Worm (Caenorhabditis elegans): ENCODE data around the gene cest-34.

cest-34 gene

DNA sequence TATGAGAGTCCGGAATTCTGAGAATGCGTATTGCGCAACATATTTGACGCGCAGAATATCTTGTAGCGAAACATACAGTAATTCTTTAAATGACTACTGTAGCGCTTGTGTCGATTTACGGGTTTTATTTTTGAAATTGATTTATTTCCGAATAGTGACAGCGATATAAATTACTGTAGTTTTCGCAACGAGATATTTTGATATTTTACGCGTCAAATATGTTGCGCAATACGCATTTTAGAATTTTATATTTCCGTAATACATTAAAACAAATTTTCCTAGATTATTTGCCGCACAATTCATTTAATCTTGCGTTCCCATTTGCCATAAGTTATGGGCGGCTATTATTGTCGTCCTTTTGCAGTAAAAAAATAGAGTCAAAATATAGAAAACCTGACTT lies 28.8 kb downstream of the cest-34 start:
- TF ChIP-seq fkh-8 (tag; optimal IDR thresholded peaks at IDR 0.05) (no peak), hlh-17 (GFP tag; optimal IDR thresholded peaks at IDR 0.05; ENCODE audit: borderline replicate concordance) (no peak), fkh-10 (GFP tag; optimal IDR thresholded peaks at IDR 0.05) (no peak), ceh-8 (GFP tag; optimal IDR thresholded peaks at IDR 0.05) (no peak), sptf-1 (tag; optimal IDR thresholded peaks at IDR 0.05) (no peak), nhr-20 (tag; optimal IDR thresholded peaks at IDR 0.05) (no peak)

- TF ChIP-seq hlh-4 (tag; optimal IDR thresholded peaks at IDR 0.05), result no peak
- peak; percentile 53 for TF ChIP-seq blmp-1 (tag; optimal IDR thresholded peaks at IDR 0.05)
- TF ChIP-seq elt-2 (tag; optimal IDR thresholded peaks at IDR 0.05), result peak; percentile 55
- no peak for TF ChIP-seq hpl-2 (GFP tag; optimal IDR thresholded peaks at IDR 0.05)
- TF ChIP-seq elt-3 (tag; optimal IDR thresholded peaks at IDR 0.05), result peak in 2 of 6 experiments; percentile 24 to 28
- TF ChIP-seq aha-1 (tag; optimal IDR thresholded peaks at IDR 0.05), result no peak
- no peak for TF ChIP-seq mef-2 (tag; optimal IDR thresholded peaks at IDR 0.05)
- TF ChIP-seq ets-5 (GFP tag; IDR thresholded peaks at IDR 0.05), result no peak
- TF ChIP-seq nhr-85 (tag), result peak; percentile 35
Measured at ce11 chrV:6706771-6707170, 30.2 kb downstream of the cest-34 start, which contains the start of gene W02F12.4. TSS of gene W02F12.4 (minus strand) at chrV:6706934.

- TF ChIP-seq fos-1 (tag; optimal IDR thresholded peaks at IDR 0.05), result no peak
- TF ChIP-seq lsy-2 (tag; optimal IDR thresholded peaks at IDR 0.05), result peak; percentile 41 to 46
- no peak for TF ChIP-seq mef-2 (tag; optimal IDR thresholded peaks at IDR 0.05)
- peak; percentile 38 for TF ChIP-seq dsc-1 (tag; optimal IDR thresholded peaks at IDR 0.05)
- TF ChIP-seq elt-3 (tag; optimal IDR thresholded peaks at IDR 0.05), result peak in 1 of 6 experiments; percentile 32
- TF ChIP-seq nhr-90 (tag; optimal IDR thresholded peaks at IDR 0.05; ENCODE audit: poor library complexity), result peak; percentile 35
- peak in 1 of 2 experiments; percentile 12 for TF ChIP-seq ztf-11 (tag; optimal IDR thresholded peaks at IDR 0.05)
- TF ChIP-seq lir-3 (tag; optimal IDR thresholded peaks at IDR 0.05; ENCODE audit: poor library complexity), result no peak
- TF ChIP-seq nhr-11 (tag; optimal IDR thresholded peaks at IDR 0.05), result no peak
- TF ChIP-seq nhr-237 (tag; optimal IDR thresholded peaks at IDR 0.05), result no peak
- no peak for TF ChIP-seq hlh-17 (GFP tag; optimal IDR thresholded peaks at IDR 0.05; ENCODE audit: borderline replicate concordance)
- TF ChIP-seq lin-15B (tag; optimal IDR thresholded peaks at IDR 0.05), result no peak
- TF ChIP-seq vab-15 (tag; optimal IDR thresholded peaks at IDR 0.05), result no peak
- TF ChIP-seq fkh-10 (GFP tag; optimal IDR thresholded peaks at IDR 0.05), result no peak
- no peak for TF ChIP-seq pax-3 (tag; optimal IDR thresholded peaks at IDR 0.05)
- peak; percentile 65 for TF ChIP-seq snu-23 (GFP tag; optimal IDR thresholded peaks at IDR 0.05)
- TF ChIP-seq Y116A8C.19 (tag; optimal IDR thresholded peaks at IDR 0.05; ENCODE audit: borderline replicate concordance), result no peak
- no peak for TF ChIP-seq efl-3 (GFP tag; optimal IDR thresholded peaks at IDR 0.05)
- TF ChIP-seq jun-1 (tag; optimal IDR thresholded peaks at IDR 0.05), result peak; percentile 1
- no peak for TF ChIP-seq sup-37 (GFP tag; optimal IDR thresholded peaks at IDR 0.05)
- TF ChIP-seq efl-1 (optimal IDR thresholded peaks at IDR 0.05), result peak; percentile 35 to 53
- TF ChIP-seq efl-1 (GFP tag; optimal IDR thresholded peaks at IDR 0.05 in 1 of 2), result peak; percentile 35 to 94
- TF ChIP-seq unc-30 (tag; optimal IDR thresholded peaks at IDR 0.05), result no peak
- no peak for TF ChIP-seq sptf-1 (tag; optimal IDR thresholded peaks at IDR 0.05)
- TF ChIP-seq ceh-63 (GFP tag; optimal IDR thresholded peaks at IDR 0.05), result no peak
- TF ChIP-seq isw-1 (GFP tag; IDR thresholded peaks at IDR 0.05), result 0 out of 2 replicates have a peak, but pooled peaks have one; percentile 2
- no peak for TF ChIP-seq ceh-90 (tag; optimal IDR thresholded peaks at IDR 0.05)
- peak; percentile 66 for TF ChIP-seq nhr-71 (tag; optimal IDR thresholded peaks at IDR 0.05)
- no peak for TF ChIP-seq aha-1 (tag; optimal IDR thresholded peaks at IDR 0.05)
- TF ChIP-seq hpl-2 (GFP tag; optimal IDR thresholded peaks at IDR 0.05), result no peak
- TF ChIP-seq egl-13 (tag; optimal IDR thresholded peaks at IDR 0.05), result no peak
- TF ChIP-seq tbx-2 (tag; optimal IDR thresholded peaks at IDR 0.05), result peak; percentile 66
- no peak for TF ChIP-seq F16B12.6 (tag; optimal IDR thresholded peaks at IDR 0.05)
- no peak for TF ChIP-seq mdl-1 (tag; optimal IDR thresholded peaks at IDR 0.05)
- peak; percentile 0 for TF ChIP-seq blmp-1 (tag; optimal IDR thresholded peaks at IDR 0.05)
- TF ChIP-seq C04F5.9 (tag; optimal IDR thresholded peaks at IDR 0.05), result no peak
- no peak for TF ChIP-seq fkh-4 (tag; optimal IDR thresholded peaks at IDR 0.05; ENCODE audit: borderline replicate concordance)
- no peak for TF ChIP-seq unc-62 (GFP tag; optimal IDR thresholded peaks at IDR 0.05)
- peak in 2 of 3 experiments; percentile 42 to 43 for TF ChIP-seq dpl-1 (GFP tag; optimal IDR thresholded peaks at IDR 0.05)
- peak; percentile 36 for TF ChIP-seq unc-86 (tag; optimal IDR thresholded peaks at IDR 0.05)
Measured at ce11 chrV:6709050-6709683, 32.6 kb downstream of the cest-34 start, which contains the start of gene dlst-1. TSS of gene dlst-1 (minus strand) at chrV:6709101.
